Fruit fly (Drosophila melanogaster): ENCODE data around the gene Drgx.

- no peak for TF ChIP-seq CG13204 (GFP tag; optimal IDR thresholded peaks at IDR 0.05)
- TF ChIP-seq EcR (GFP tag; optimal IDR thresholded peaks at IDR 0.05) = no peak
- no peak for TF ChIP-seq Ets98B (GFP tag; IDR thresholded peaks at IDR 0.05)
- no peak for TF ChIP-seq Pif1A (GFP tag; optimal IDR thresholded peaks at IDR 0.05)
- no peak for TF ChIP-seq Snoo (tag; optimal IDR thresholded peaks at IDR 0.05)
- no peak for TF ChIP-seq CG17806 (tag; optimal IDR thresholded peaks at IDR 0.05)
- TF ChIP-seq CG9948 (tag; optimal IDR thresholded peaks at IDR 0.05) = no peak
- TF ChIP-seq CG14655 (GFP tag; optimal IDR thresholded peaks at IDR 0.05) = no peak
- TF ChIP-seq CG12605 (GFP tag; IDR thresholded peaks at IDR 0.05) = no peak
Measured at dm6 chr2L:3693805-3694204, 31.3 kb downstream of the Drgx start, which contains the start of gene Acp24A4.

Data from whole organism, pupa.